Fruit fly (Drosophila melanogaster) whole organism, wandering third instar larva: ENCODE measurements around the gene Ptpmeg2.
A peak's percentile ranks its signal among the peaks of the same experiment; 100 is the strongest.

Experiments used
- Abd-B ChIP-seq: fragments of >200 bp; optimal IDR thresholded peaks from 2 replicates; lab custom pipeline; 2017; ENCODE audit warnings: missing biosample characterization, missing genetic modification characterization
- CG9705 ChIP-seq: fragments of 200-800 bp; sonication (Bioruptor generic); optimal IDR thresholded peaks from 2 replicates; lab custom pipeline; 2018; ENCODE audit warnings: missing biosample characterization, mild to moderate bottlenecking, missing genetic modification characterization
- Dif ChIP-seq: fragments of 200-275, 200-300 bp; sonication (Bioruptor generic); optimal IDR thresholded peaks from 2 replicates; lab custom pipeline; 2018; ENCODE audit warnings: missing biosample characterization, missing genetic modification characterization; ENCODE audit not compliant: partially characterized antibody
- GATAd ChIP-seq: sonication (Bioruptor generic); optimal IDR thresholded peaks from 2 replicates; lab custom pipeline; 2016; ENCODE audit warnings: missing biosample characterization, missing genetic modification characterization
- Jra ChIP-seq: sonication (Bioruptor generic); optimal IDR thresholded peaks from 2 replicates; lab custom pipeline; 2016; ENCODE audit warnings: missing biosample characterization, missing genetic modification characterization
- Myc ChIP-seq: fragments of >200 bp; optimal IDR thresholded peaks from 2 replicates; lab custom pipeline; 2017
- OdsH ChIP-seq: fragments of 200-800 bp; sonication (Bioruptor generic); optimal IDR thresholded peaks from 2 replicates; lab custom pipeline; 2016; ENCODE audit warnings: missing biosample characterization, mild to moderate bottlenecking, missing genetic modification characterization
- brk ChIP-seq: fragments of 200-800 bp; sonication (Bioruptor generic); optimal IDR thresholded peaks from 2 replicates; lab custom pipeline; 2016; ENCODE audit warnings: missing biosample characterization, mild to moderate bottlenecking, missing genetic modification characterization
- dmrt93B ChIP-seq: fragments of 200-800 bp; sonication (Bioruptor generic); optimal IDR thresholded peaks from 2 replicates; lab custom pipeline; 2018; ENCODE audit warnings: missing biosample characterization, mild to moderate bottlenecking, missing genetic modification characterization
- fru ChIP-seq: fragments of 200-800 bp; sonication (Bioruptor generic); optimal IDR thresholded peaks from 3 replicates; lab custom pipeline; 2016; ENCODE audit warnings: missing biosample characterization, mild to moderate bottlenecking, missing genetic modification characterization
- h ChIP-seq: fragments of 200-800 bp; sonication (Bioruptor generic); optimal IDR thresholded peaks from 3 replicates; lab custom pipeline; 2016; ENCODE audit warnings: missing biosample characterization, mild to moderate bottlenecking, missing genetic modification characterization
- jim ChIP-seq: fragments of 175-275, 200-325 bp; sonication (Bioruptor generic); optimal IDR thresholded peaks from 2 replicates; lab custom pipeline; 2016; ENCODE audit warnings: missing biosample characterization, mild to moderate bottlenecking, missing genetic modification characterization
- pan ChIP-seq: fragments of >200 bp; optimal IDR thresholded peaks from 2 replicates; lab custom pipeline; 2017
- psq ChIP-seq: fragments of 200-800 bp; sonication (Bioruptor generic); optimal IDR thresholded peaks from 3 replicates; lab custom pipeline; 2017; ENCODE audit warnings: missing biosample characterization, mild to moderate bottlenecking, missing genetic modification characterization, moderate library complexity

- TF ChIP-seq Dif (GFP tag; lab: Kevin White, UChicago) (peak; percentile 9), brk (GFP tag; lab: Kevin White, UChicago) (no peak), dmrt93B (GFP tag; lab: Kevin White, UChicago) (peak; percentile 48), pan (lab: Kevin White, UChicago) (no peak), CG9705 (GFP tag; lab: Kevin White, UChicago) (peak; percentile 73), Myc (lab: Kevin White, UChicago) (peak; percentile 31), h (peak; percentile 69), OdsH (GFP tag; lab: Kevin White, UChicago) (peak; percentile 23), GATAd (GFP tag; lab: Kevin White, UChicago) (no peak), Abd-B (no peak), jim (GFP tag; lab: Kevin White, UChicago) (peak; percentile 34), psq (GFP tag; lab: Kevin White, UChicago) (no peak), Jra (GFP tag; lab: Kevin White, UChicago) (peak; percentile 71), fru (GFP tag; lab: Kevin White, UChicago) (peak; percentile 83)
Observed at dm6 chrX:9579918-9580521, 78.9 kb downstream of the Ptpmeg2 start, which contains the start of gene LPCAT.
